Fruit fly (Drosophila melanogaster): ENCODE results near the gene ksh.

ksh gene

DNA sequence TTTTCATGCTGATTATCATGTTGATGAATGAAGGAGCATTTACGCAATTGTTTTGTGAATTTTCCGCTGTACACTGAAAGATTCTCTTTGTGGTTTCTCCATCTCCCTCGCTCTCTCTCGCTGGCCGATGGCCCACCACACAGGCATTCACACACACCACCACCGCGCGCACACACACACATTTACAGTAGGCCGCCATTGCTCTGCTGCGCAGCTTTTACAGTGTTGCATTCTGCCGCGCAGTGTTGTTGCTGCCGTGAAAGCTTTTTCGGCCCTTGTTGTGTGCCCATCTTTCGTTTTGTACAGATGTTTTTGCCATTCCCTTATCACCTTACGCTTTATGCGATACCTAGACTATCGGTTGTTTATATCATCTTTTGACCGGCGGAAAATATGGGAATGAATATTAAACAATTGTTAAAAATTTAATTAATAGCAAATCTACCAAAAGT is 2.0 kb upstream of the ksh start (continued):
- no peak for TF ChIP-seq CG4617 (GFP tag; optimal IDR thresholded peaks at IDR 0.05; ENCODE audit: borderline replicate concordance)
- TF ChIP-seq CG11456 (GFP tag; IDR thresholded peaks at IDR 0.05): peak; percentile 48; the same call in 1 of the 3 replicates
- peak; percentile 26 for TF ChIP-seq gro (GFP tag; optimal IDR thresholded peaks at IDR 0.05)
- TF ChIP-seq chinmo (GFP tag; IDR thresholded peaks at IDR 0.05; ENCODE audit: partially characterized antibody): peak; percentile 97
- TF ChIP-seq mld (GFP tag; IDR thresholded peaks at IDR 0.05; ENCODE audit: partially characterized antibody): peak; percentile 50; the same call in 2 of the 3 replicates
- peak; percentile 60 for TF ChIP-seq pfk (GFP tag; optimal IDR thresholded peaks at IDR 0.05)
- no peak for TF ChIP-seq bcd (GFP tag; optimal IDR thresholded peaks at IDR 0.05)
- peak; percentile 52; the same call in 1 of the 3 replicates for TF ChIP-seq ken (GFP tag; IDR thresholded peaks at IDR 0.05)
- TF ChIP-seq CG8765 (GFP tag; IDR thresholded peaks at IDR 0.05): no peak
- 0 out of 3 replicates have a peak, but pooled peaks have one; percentile 37 for TF ChIP-seq vnd (GFP tag; IDR thresholded peaks at IDR 0.05; ENCODE audit: partially characterized antibody)
- TF ChIP-seq CG3847 (GFP tag; IDR thresholded peaks at IDR 0.05): peak; percentile 42
- TF ChIP-seq CG12769 (tag; optimal IDR thresholded peaks at IDR 0.05): peak; percentile 61
- TF ChIP-seq CG43689 (GFP tag; IDR thresholded peaks at IDR 0.05): no peak
- peak; percentile 50 for TF ChIP-seq Dref (GFP tag; IDR thresholded peaks at IDR 0.05)
- TF ChIP-seq CG14710 (tag; optimal IDR thresholded peaks at IDR 0.05): peak; percentile 11
- peak; percentile 33 for TF ChIP-seq HmgZ (tag; optimal IDR thresholded peaks at IDR 0.05)
- no peak for TF ChIP-seq ara (GFP tag; IDR thresholded peaks at IDR 0.05)
- peak; percentile 35; the same call in 2 of the 3 replicates for TF ChIP-seq Dbx (GFP tag; IDR thresholded peaks at IDR 0.05)
- TF ChIP-seq zen2 (GFP tag; IDR thresholded peaks at IDR 0.05; ENCODE audit: partially characterized antibody): peak; percentile 58; the same call in 1 of the 3 replicates
- TF ChIP-seq CG13296 (GFP tag; optimal IDR thresholded peaks at IDR 0.05): no peak
- TF ChIP-seq CG17186 (GFP tag; optimal IDR thresholded peaks at IDR 0.05): peak; percentile 33
- peak; percentile 44 for TF ChIP-seq stwl (tag; optimal IDR thresholded peaks at IDR 0.05)
- TF ChIP-seq Taf1 (GFP tag; IDR thresholded peaks at IDR 0.05): 0 out of 2 replicates have a peak, but pooled peaks have one; percentile 13
- peak; percentile 40 for TF ChIP-seq lab (GFP tag; optimal IDR thresholded peaks at IDR 0.05)
- no peak for TF ChIP-seq bigmax (GFP tag; optimal IDR thresholded peaks at IDR 0.05)
- peak; percentile 75 for TF ChIP-seq zf30C (GFP tag; optimal IDR thresholded peaks at IDR 0.05)
- TF ChIP-seq Trl (optimal IDR thresholded peaks at IDR 0.05): peak; percentile 59 to 84
- no peak for TF ChIP-seq Trl (GFP tag; optimal IDR thresholded peaks at IDR 0.05)
- TF ChIP-seq Opbp (GFP tag; IDR thresholded peaks at IDR 0.05; ENCODE audit: partially characterized antibody): peak; percentile 65; the same call in 1 of the 3 replicates
- TF ChIP-seq CG34224 (GFP tag; IDR thresholded peaks at IDR 0.05; ENCODE audit: partially characterized antibody): peak; percentile 76
- peak; percentile 46; the same call in 1 of the 2 replicates for TF ChIP-seq Rfx (GFP tag; IDR thresholded peaks at IDR 0.05)
- no peak for TF ChIP-seq jing (GFP tag; optimal IDR thresholded peaks at IDR 0.05)
- TF ChIP-seq slp2 (GFP tag; optimal IDR thresholded peaks at IDR 0.05): no peak
- TF ChIP-seq CG32532 (GFP tag; IDR thresholded peaks at IDR 0.05): peak; percentile 68
- TF ChIP-seq CG2116 (GFP tag; optimal IDR thresholded peaks at IDR 0.05): peak; percentile 97
- TF ChIP-seq HLH4C (GFP tag; IDR thresholded peaks at IDR 0.05; ENCODE audit: partially characterized antibody): peak; percentile 52; the same call in 2 of the 3 replicates
- TF ChIP-seq lilli (GFP tag; optimal IDR thresholded peaks at IDR 0.05): peak; percentile 27
- peak; percentile 67 for TF ChIP-seq inv (GFP tag; IDR thresholded peaks at IDR 0.05; ENCODE audit: partially characterized antibody)
- TF ChIP-seq Scr (GFP tag; IDR thresholded peaks at IDR 0.05; ENCODE audit: partially characterized antibody): peak; percentile 71
- TF ChIP-seq cg (GFP tag; optimal IDR thresholded peaks at IDR 0.05): peak; percentile 94
- no peak for TF ChIP-seq Kr (GFP tag; optimal IDR thresholded peaks at IDR 0.05)
- peak; percentile 57 for TF ChIP-seq vvl (GFP tag; IDR thresholded peaks at IDR 0.05)
- TF ChIP-seq az2 (GFP tag; optimal IDR thresholded peaks at IDR 0.05): no peak
- peak; percentile 17; the same call in 1 of the 2 replicates for TF ChIP-seq Atf6 (GFP tag; IDR thresholded peaks at IDR 0.05)
- TF ChIP-seq Med (GFP tag): peak; percentile 86
- peak in 1 of 2 experiments; percentile 74 for TF ChIP-seq crp (GFP tag; optimal IDR thresholded peaks at IDR 0.05)
- no peak for TF ChIP-seq grau (tag; optimal IDR thresholded peaks at IDR 0.05)
- TF ChIP-seq row (GFP tag; IDR thresholded peaks at IDR 0.05): peak; percentile 50; the same call in 2 of the 3 replicates
- peak; percentile 29 for TF ChIP-seq Adf1 (GFP tag; IDR thresholded peaks at IDR 0.05)
